Worm (Caenorhabditis elegans): Measurements from ENCODE around the gene sru-18.

- TF ChIP-seq sea-1 (GFP tag; conservative IDR thresholded peaks at IDR 0.05) (no peak), scrt-1 (GFP tag; IDR thresholded peaks at IDR 0.05) (no peak), aly-1 (tag; optimal IDR thresholded peaks at IDR 0.05) (no peak)
Observed at ce11 chrIV:12536358-12536757, 34.3 kb downstream of the sru-18 start.

All from whole organism, early embryonic.